Fruit fly (Drosophila melanogaster) whole organism, prepupa: ENCODE results near the gene cdm.
A peak's percentile ranks its signal among the peaks of the same experiment; 100 is the strongest.

Experiments
- CG10631 ChIP-seq: fragments of 200-800 bp; sonication (Bioruptor generic); optimal IDR thresholded peaks from 2 replicates; lab custom pipeline; 2016; ENCODE audit warnings: missing biosample characterization, missing genetic modification characterization
- CG10669 ChIP-seq: fragments of 200-800 bp; sonication (Bioruptor generic); optimal IDR thresholded peaks from 3 replicates; lab custom pipeline; 2018; ENCODE audit warnings: missing biosample characterization, mild to moderate bottlenecking, missing genetic modification characterization, moderate library complexity
- CG11762 ChIP-seq: fragments of 200-800 bp; sonication (Bioruptor generic); optimal IDR thresholded peaks from 3 replicates; lab custom pipeline; 2016; ENCODE audit warnings: missing biosample characterization, missing genetic modification characterization; ENCODE audit not compliant: insufficient read depth
- CG11902 ChIP-seq: fragments of 200-800 bp; sonication (Bioruptor generic); optimal IDR thresholded peaks from 3 replicates; lab custom pipeline; 2016; ENCODE audit warnings: missing biosample characterization, missing genetic modification characterization
- CG15336 ChIP-seq: fragments of 200-800 bp; sonication (Bioruptor generic); IDR thresholded peaks from 2 replicates; pipeline ENCODE4 v1.3.6; 2022; ENCODE audit warnings: missing biosample characterization, missing genetic modification characterization
- CG1621 ChIP-seq: fragments of 200-800 bp; sonication (Bioruptor generic); optimal IDR thresholded peaks from 3 replicates; lab custom pipeline; 2018; ENCODE audit warnings: missing biosample characterization, mild to moderate bottlenecking, missing genetic modification characterization
- CG16779 ChIP-seq: fragments of 200-800 bp; sonication (Bioruptor generic); optimal IDR thresholded peaks from 3 replicates; lab custom pipeline; 2017; ENCODE audit warnings: missing biosample characterization, mild to moderate bottlenecking, missing genetic modification characterization
- CG3032 ChIP-seq: fragments of 200-800 bp; optimal IDR thresholded peaks from 2 replicates; lab custom pipeline; 2019; ENCODE audit warnings: missing biosample characterization, mild to moderate bottlenecking, missing genetic modification characterization, moderate library complexity
- CG31627 ChIP-seq: fragments of 200-800 bp; sonication (Bioruptor generic); optimal IDR thresholded peaks from 3 replicates; lab custom pipeline; 2016; ENCODE audit warnings: missing biosample characterization, missing genetic modification characterization
- CG32006 ChIP-seq: fragments of 200-800 bp; sonication (Bioruptor generic); optimal IDR thresholded peaks from 3 replicates; lab custom pipeline; 2017; ENCODE audit warnings: missing biosample characterization, mild to moderate bottlenecking, missing genetic modification characterization
- CG34406 ChIP-seq: fragments of 200-800 bp; sonication (Bioruptor generic); optimal IDR thresholded peaks from 3 replicates; lab custom pipeline; 2016; ENCODE audit warnings: missing biosample characterization, missing genetic modification characterization
- CG3919 ChIP-seq: fragments of 200-800 bp; sonication (Bioruptor generic); optimal IDR thresholded peaks from 3 replicates; lab custom pipeline; 2016; ENCODE audit warnings: missing biosample characterization, missing genetic modification characterization
- CG4318 ChIP-seq: fragments of 200-800 bp; sonication (Bioruptor generic); optimal IDR thresholded peaks from 3 replicates; lab custom pipeline; 2017; ENCODE audit warnings: missing biosample characterization, mild to moderate bottlenecking, missing genetic modification characterization
- CG6276 ChIP-seq: fragments of 200-800 bp; sonication (Bioruptor generic); optimal IDR thresholded peaks from 2 replicates; lab custom pipeline; 2017; ENCODE audit warnings: missing biosample characterization, mild to moderate bottlenecking, missing genetic modification characterization
- CG6792 ChIP-seq: fragments of 200-800 bp; sonication (Bioruptor generic); optimal IDR thresholded peaks from 3 replicates; lab custom pipeline; 2016; ENCODE audit warnings: missing biosample characterization, missing genetic modification characterization
- CG6808 ChIP-seq: fragments of 200-800 bp; sonication (Bioruptor generic); optimal IDR thresholded peaks from 3 replicates; lab custom pipeline; 2017; ENCODE audit warnings: missing biosample characterization, missing genetic modification characterization, mild to moderate bottlenecking, moderate library complexity, missing genetic modification reagents
- CG6854 ChIP-seq: fragments of 200-800 bp; sonication (Bioruptor generic); optimal IDR thresholded peaks from 2 replicates; lab custom pipeline; 2017; ENCODE audit warnings: missing biosample characterization, mild to moderate bottlenecking, missing genetic modification characterization
- CG7368 ChIP-seq: fragments of 200-800 bp; sonication (Bioruptor generic); optimal IDR thresholded peaks from 3 replicates; lab custom pipeline; 2016; ENCODE audit warnings: missing biosample characterization, missing genetic modification characterization
- CG8119 ChIP-seq: fragments of 200-800 bp; sonication (Bioruptor generic); IDR thresholded peaks from 3 replicates; pipeline ENCODE4 v1.3.6; 2022; ENCODE audit warnings: missing biosample characterization, missing genetic modification characterization
- CG8319 ChIP-seq: fragments of 200-800 bp; sonication (Bioruptor generic); optimal IDR thresholded peaks from 3 replicates; lab custom pipeline; 2016; ENCODE audit warnings: missing biosample characterization, missing genetic modification characterization
- CG8632 ChIP-seq: fragments of 200-800 bp; sonication (Bioruptor generic); optimal IDR thresholded peaks from 3 replicates; lab custom pipeline; 2016; ENCODE audit warnings: missing biosample characterization, missing genetic modification characterization
- Eip78C ChIP-seq: fragments of 200-800 bp; sonication (Bioruptor generic); peaks from one replicate; lab custom pipeline; 2016; ENCODE audit warnings: missing biosample characterization, missing genetic modification characterization
- Eip93F ChIP-seq: fragments of 200-800 bp; sonication (Bioruptor generic); optimal IDR thresholded peaks from 2 replicates; lab custom pipeline; 2016; ENCODE audit warnings: missing biosample characterization, mild to moderate bottlenecking, missing genetic modification characterization
- Ets21C ChIP-seq: fragments of 200-800 bp; sonication (Bioruptor generic); optimal IDR thresholded peaks from 3 replicates; lab custom pipeline; 2016; ENCODE audit warnings: missing biosample characterization, missing genetic modification characterization
- Ets96B ChIP-seq: fragments of 200-800 bp; optimal IDR thresholded peaks from 2 replicates; lab custom pipeline; 2019; ENCODE audit warnings: missing biosample characterization, mild to moderate bottlenecking, missing genetic modification characterization, moderate library complexity
- Gug ChIP-seq: fragments of 200-800 bp; sonication (Bioruptor generic); IDR thresholded peaks from 2 replicates; pipeline ENCODE4 v1.3.6; 2022; ENCODE audit warnings: missing biosample characterization, missing genetic modification characterization
- Hr38 ChIP-seq: sonication (Bioruptor generic); optimal IDR thresholded peaks from 2 replicates; lab custom pipeline; 2016; ENCODE audit warnings: missing biosample characterization, missing genetic modification characterization
- Hr39 ChIP-seq: fragments of 200-800 bp; sonication (Bioruptor generic); optimal IDR thresholded peaks from 2 replicates; lab custom pipeline; 2016; ENCODE audit warnings: missing biosample characterization, missing genetic modification characterization
- Hr4 ChIP-seq: fragments of 200-800 bp; sonication (Bioruptor generic); optimal IDR thresholded peaks from 3 replicates; lab custom pipeline; 2016; ENCODE audit warnings: missing biosample characterization, missing genetic modification characterization
- Lpt ChIP-seq: fragments of 200-800 bp; sonication (Bioruptor generic); optimal IDR thresholded peaks from 3 replicates; lab custom pipeline; 2016; ENCODE audit warnings: missing biosample characterization, missing genetic modification characterization
- Met ChIP-seq: fragments of 200-800 bp; sonication (Bioruptor generic); optimal IDR thresholded peaks from 3 replicates; lab custom pipeline; 2016; ENCODE audit warnings: missing biosample characterization, missing genetic modification characterization
- OdsH ChIP-seq: fragments of 200-800 bp; sonication (Bioruptor generic); optimal IDR thresholded peaks from 3 replicates; lab custom pipeline; 2016; ENCODE audit warnings: missing biosample characterization, missing genetic modification characterization
- Smox ChIP-seq: fragments of 200-800 bp; sonication (Bioruptor generic); optimal IDR thresholded peaks from 3 replicates; lab custom pipeline; 2016; ENCODE audit warnings: missing biosample characterization, missing genetic modification characterization
- Sox102F ChIP-seq: fragments of 200-800 bp; sonication (Bioruptor generic); optimal IDR thresholded peaks from 2 replicates; lab custom pipeline; 2016; ENCODE audit warnings: missing biosample characterization, mild to moderate bottlenecking, missing genetic modification characterization
- Sox15 ChIP-seq: fragments of 200-800 bp; sonication (Bioruptor generic); optimal IDR thresholded peaks from 3 replicates; lab custom pipeline; 2016; ENCODE audit warnings: missing biosample characterization, missing genetic modification characterization
- achi ChIP-seq: fragments of 200-800 bp; sonication (Bioruptor generic); optimal IDR thresholded peaks from 3 replicates; lab custom pipeline; 2016; ENCODE audit warnings: missing biosample characterization, missing genetic modification characterization
- acj6 ChIP-seq: fragments of 200-800 bp; sonication (Bioruptor generic); optimal IDR thresholded peaks from 3 replicates; lab custom pipeline; 2016; ENCODE audit warnings: missing biosample characterization, missing genetic modification characterization
- cyc ChIP-seq: fragments of 200-800 bp; sonication (Bioruptor generic); optimal IDR thresholded peaks from 3 replicates; lab custom pipeline; 2016; ENCODE audit warnings: missing biosample characterization, missing genetic modification characterization
- dac ChIP-seq: fragments of 200-800 bp; sonication (Bioruptor generic); optimal IDR thresholded peaks from 2 replicates; lab custom pipeline; 2017; ENCODE audit warnings: missing biosample characterization, mild to moderate bottlenecking, missing genetic modification characterization
- dsx ChIP-seq: fragments of 200-800 bp; optimal IDR thresholded peaks from 3 replicates; lab custom pipeline; 2019; ENCODE audit warnings: missing biosample characterization, mild to moderate bottlenecking, missing genetic modification characterization, moderate library complexity; ENCODE audit not compliant: poor library complexity, severe bottlenecking
- eg ChIP-seq: fragments of 200-800 bp; sonication (Bioruptor generic); IDR thresholded peaks from 3 replicates; pipeline ENCODE4 v1.3.6; 2022; ENCODE audit warnings: missing biosample characterization, missing genetic modification characterization
- esn ChIP-seq: fragments of 200-800 bp; sonication (Bioruptor generic); optimal IDR thresholded peaks from 2 replicates; lab custom pipeline; 2016; ENCODE audit warnings: missing biosample characterization, mild to moderate bottlenecking, missing genetic modification characterization, moderate library complexity
- fd85E ChIP-seq: fragments of 200-800 bp; sonication (Bioruptor generic); optimal IDR thresholded peaks from 3 replicates; lab custom pipeline; 2016; ENCODE audit warnings: missing biosample characterization, missing genetic modification characterization
- fkh ChIP-seq: fragments of 200-800 bp; sonication (Bioruptor generic); optimal IDR thresholded peaks from 3 replicates; lab custom pipeline; 2017; ENCODE audit warnings: missing biosample characterization, mild to moderate bottlenecking, missing genetic modification characterization, moderate library complexity
- salr ChIP-seq, 2 experiments: fragments of 200-800 bp; sonication (Bioruptor generic); optimal IDR thresholded peaks; 3 replicates each; lab custom pipeline; 2016 to 2018; ENCODE audit warnings: missing biosample characterization in 2 of 2, missing genetic modification characterization in 2 of 2, mild to moderate bottlenecking in 1 of 2
- spab ChIP-seq: fragments of 200-800 bp; sonication (Bioruptor generic); optimal IDR thresholded peaks from 2 replicates; lab custom pipeline; 2017; ENCODE audit warnings: missing biosample characterization, mild to moderate bottlenecking, missing genetic modification characterization, missing genetic modification reagents
- svp ChIP-seq: fragments of 200-800 bp; sonication (Bioruptor generic); peaks from one replicate; lab custom pipeline; 2016; ENCODE audit warnings: missing biosample characterization, missing genetic modification characterization
- topi ChIP-seq: fragments of 200-800 bp; sonication (Bioruptor generic); optimal IDR thresholded peaks from 3 replicates; lab custom pipeline; 2016; ENCODE audit warnings: missing biosample characterization, missing genetic modification characterization

The cdm gene

DNA sequence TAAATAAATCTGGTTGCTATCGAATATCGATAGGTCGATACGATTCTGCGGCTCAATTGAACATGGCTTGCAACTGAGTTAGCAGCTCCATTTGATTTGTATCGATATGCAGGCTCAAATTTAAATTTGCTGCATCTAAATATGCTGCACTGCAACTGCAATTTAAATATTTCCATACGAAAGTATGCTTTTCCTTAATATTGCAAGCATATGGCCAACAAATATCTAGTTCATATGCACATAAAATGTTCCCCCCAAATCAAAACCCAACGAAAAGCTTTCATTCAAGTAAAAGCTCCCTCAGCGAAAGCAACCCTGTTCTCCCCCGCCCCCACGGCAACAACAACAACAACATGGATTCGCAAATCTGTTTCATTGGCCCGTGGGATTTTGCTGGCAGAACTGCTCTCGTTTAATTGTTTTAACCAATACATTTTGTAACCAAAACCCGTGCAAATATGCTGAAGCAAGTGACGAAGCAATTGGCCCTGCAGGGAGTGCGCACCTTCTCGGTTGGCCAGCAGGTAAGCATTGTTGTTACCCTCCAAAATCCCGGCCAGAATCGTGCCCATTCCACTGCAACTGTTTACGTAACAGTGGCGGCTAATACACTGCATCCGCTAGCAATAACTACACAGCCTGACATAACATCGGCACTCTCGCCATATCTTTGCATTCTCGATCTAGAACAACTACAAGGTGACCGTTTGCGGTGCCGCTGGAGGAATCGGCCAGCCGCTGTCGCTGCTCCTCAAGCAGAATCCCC is 42.9 kb upstream of the cdm start, which contains the start of the genes CG7168 and Mdh2 (continued):
- TF ChIP-seq CG6276 (GFP tag; lab: Kevin White, UChicago) (no peak), cyc (GFP tag; lab: Kevin White, UChicago) (no peak), CG16779 (no peak), Sox102F (GFP tag; lab: Kevin White, UChicago) (no peak), CG11902 (GFP tag; lab: Kevin White, UChicago) (no peak), CG10631 (GFP tag; lab: Kevin White, UChicago) (no peak), CG3032 (tag; lab: Kevin White, UChicago) (no peak), Met (GFP tag; lab: Kevin White, UChicago) (no peak), Smox (GFP tag; lab: Kevin White, UChicago) (no peak), esn (GFP tag; lab: Kevin White, UChicago) (peak; percentile 17), CG11762 (no peak), salr (GFP tag; optimal IDR thresholded peaks at IDR 0.05; lab: Kevin White, UChicago) (no peak), Hr39 (no peak), dac (GFP tag; lab: Kevin White, UChicago) (no peak), dsx (peak; percentile 28)
- TF ChIP-seq, all 60 proteins: peak for 8

DNA sequence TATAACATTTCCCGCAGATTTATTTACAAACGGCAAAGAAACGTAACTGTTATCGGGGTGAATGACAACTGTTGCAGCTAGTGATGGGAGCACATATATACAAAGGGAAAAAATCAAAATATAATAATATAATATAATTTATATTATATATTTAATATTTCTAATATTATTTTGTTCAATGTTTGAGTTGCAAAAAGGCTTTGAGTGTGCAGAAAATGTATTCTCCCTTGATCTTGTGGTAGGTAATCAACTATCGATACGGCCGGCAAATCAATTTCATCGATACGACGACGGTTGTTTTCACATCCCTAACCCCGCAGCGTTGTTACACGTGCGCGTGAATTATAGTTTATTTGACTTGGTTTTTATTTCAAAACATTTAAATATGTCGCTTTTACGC is 40.2 kb upstream of the cdm start, which contains the start of the genes mTerf5 and Non3:
mTerf5 (minus strand) TSS at position 249 of the 400 bp plus-strand sequence.
Non3 (plus strand) TSS at position 289 of the 400 bp plus-strand sequence.
- TF ChIP-seq OdsH (GFP tag; lab: Kevin White, UChicago): peak; percentile 63
- TF ChIP-seq CG15336 (GFP tag; lab: Robert Waterston, UW): no peak
- 0 out of 3 replicates have a peak, but pooled peaks have one; percentile 19 for TF ChIP-seq CG8119 (GFP tag; lab: Robert Waterston, UW)
- no peak for TF ChIP-seq eg (GFP tag; lab: Robert Waterston, UW)
- no peak for TF ChIP-seq CG10669 (GFP tag; lab: Kevin White, UChicago)
- TF ChIP-seq svp: peak; percentile 73
- peak; percentile 68 for TF ChIP-seq CG34406 (GFP tag; lab: Kevin White, UChicago)
- TF ChIP-seq CG8632: peak; percentile 65
- peak; percentile 65 for TF ChIP-seq CG3032 (tag; lab: Kevin White, UChicago)
- TF ChIP-seq Hr39: no peak
- TF ChIP-seq CG6792: peak; percentile 33
- TF ChIP-seq Met (GFP tag; lab: Kevin White, UChicago): no peak
- TF ChIP-seq CG11762: peak; percentile 46
- TF ChIP-seq dac (GFP tag; lab: Kevin White, UChicago): no peak
- TF ChIP-seq Ets96B (tag; lab: Kevin White, UChicago): peak; percentile 58
- peak; percentile 44 for TF ChIP-seq acj6
- no peak for TF ChIP-seq Lpt (GFP tag; lab: Kevin White, UChicago)
- peak; percentile 6 for TF ChIP-seq CG6854 (GFP tag; lab: Kevin White, UChicago)
- TF ChIP-seq Eip78C (GFP tag; lab: Kevin White, UChicago): peak; percentile 73
- TF ChIP-seq Smox (GFP tag; lab: Kevin White, UChicago): no peak
- peak; percentile 13 for TF ChIP-seq Sox15 (GFP tag; lab: Kevin White, UChicago)
- TF ChIP-seq CG32006 (GFP tag; lab: Kevin White, UChicago): no peak
- TF ChIP-seq fkh: peak; percentile 64
- no peak for TF ChIP-seq CG4318 (GFP tag; lab: Kevin White, UChicago)
- no peak for TF ChIP-seq CG6808
- TF ChIP-seq salr (GFP tag; optimal IDR thresholded peaks at IDR 0.05; lab: Kevin White, UChicago): no peak
- peak; percentile 53 for TF ChIP-seq CG3919 (GFP tag; lab: Kevin White, UChicago)
- TF ChIP-seq Eip93F (GFP tag; lab: Kevin White, UChicago): no peak
- TF ChIP-seq CG7368 (GFP tag; lab: Kevin White, UChicago): no peak
- TF ChIP-seq spab (GFP tag; lab: Kevin White, UChicago): no peak
- TF ChIP-seq CG31627 (GFP tag; lab: Kevin White, UChicago): peak; percentile 42
- TF ChIP-seq topi (GFP tag; lab: Kevin White, UChicago): peak; percentile 31
- peak; percentile 66 for TF ChIP-seq achi (GFP tag; lab: Kevin White, UChicago)
- TF ChIP-seq CG11902 (GFP tag; lab: Kevin White, UChicago): peak; percentile 15
- peak; percentile 32 for TF ChIP-seq CG8319 (GFP tag; lab: Kevin White, UChicago)
- peak; percentile 2 for TF ChIP-seq Ets21C (GFP tag; lab: Kevin White, UChicago)
- no peak for TF ChIP-seq Hr4 (GFP tag; lab: Kevin White, UChicago)
- no peak for TF ChIP-seq CG1621 (tag; lab: Kevin White, UChicago)
- TF ChIP-seq Hr38: no peak
- TF ChIP-seq Gug (GFP tag; lab: Robert Waterston, UW): no peak
- TF ChIP-seq Sox102F (GFP tag; lab: Kevin White, UChicago): no peak
- no peak for TF ChIP-seq fd85E
- peak; percentile 30 for TF ChIP-seq cyc (GFP tag; lab: Kevin White, UChicago)
